Fruit fly (Drosophila melanogaster): ENCODE data around the gene Urm1.

The Urm1 gene

DNA sequence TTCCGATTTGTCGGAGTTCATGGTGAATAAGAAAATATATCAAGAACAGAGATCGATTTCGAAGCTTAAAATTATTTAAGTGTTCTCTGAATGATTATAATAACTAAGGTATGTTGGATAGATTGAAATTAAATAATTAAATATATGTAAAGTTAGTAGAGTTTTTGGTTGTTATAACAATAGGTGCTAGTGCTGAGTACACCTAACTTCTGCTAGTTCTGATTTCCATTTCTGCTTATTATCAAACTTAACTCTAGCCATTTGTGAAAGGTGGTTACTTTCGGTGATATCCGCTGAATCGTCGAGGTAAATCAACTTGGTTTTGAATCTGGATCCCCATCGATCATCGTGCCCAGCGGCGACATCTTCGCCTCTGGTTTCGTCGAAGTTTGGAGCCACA, 49.3 kb downstream of the Urm1 start, which contains the start of gene t-Grip84:
t-Grip84 (minus strand) TSS at position 101 of the 400 bp plus-strand sequence.
- no peak for TF ChIP-seq insv (optimal IDR thresholded peaks at IDR 0.05)
